Fruit fly (Drosophila melanogaster) whole organism, wandering third instar larva: ENCODE results near the gene CG34051.

Source experiments
- Abd-B ChIP-seq: fragments of >200 bp; optimal IDR thresholded peaks from 2 replicates; lab custom pipeline; 2017; ENCODE audit warnings: missing biosample characterization, missing genetic modification characterization
- CG32264 ChIP-seq: fragments of 200-800 bp; sonication (Bioruptor generic); optimal IDR thresholded peaks from 2 replicates; lab custom pipeline; 2016; ENCODE audit warnings: missing biosample characterization, missing genetic modification characterization
- CG9705 ChIP-seq: fragments of 200-800 bp; sonication (Bioruptor generic); optimal IDR thresholded peaks from 2 replicates; lab custom pipeline; 2018; ENCODE audit warnings: missing biosample characterization, mild to moderate bottlenecking, missing genetic modification characterization
- Dfd ChIP-seq: fragments of >200 bp; optimal IDR thresholded peaks from 2 replicates; lab custom pipeline; 2017; ENCODE audit warnings: missing biosample characterization, missing genetic modification characterization
- Dif ChIP-seq: fragments of 200-275, 200-300 bp; sonication (Bioruptor generic); optimal IDR thresholded peaks from 2 replicates; lab custom pipeline; 2018; ENCODE audit warnings: missing biosample characterization, missing genetic modification characterization; ENCODE audit not compliant: partially characterized antibody
- GATAd ChIP-seq: sonication (Bioruptor generic); optimal IDR thresholded peaks from 2 replicates; lab custom pipeline; 2016; ENCODE audit warnings: missing biosample characterization, missing genetic modification characterization
- HLH106 ChIP-seq: fragments of 200-800 bp; optimal IDR thresholded peaks from 3 replicates; lab custom pipeline; 2019; ENCODE audit warnings: missing biosample characterization, mild to moderate bottlenecking, missing genetic modification characterization, moderate library complexity
- Hnf4 ChIP-seq: fragments of 200-800 bp; sonication (Bioruptor generic); optimal IDR thresholded peaks from 2 replicates; lab custom pipeline; 2016; ENCODE audit warnings: missing biosample characterization, mild to moderate bottlenecking, missing genetic modification characterization
- Hr78 ChIP-seq: fragments of >200 bp; optimal IDR thresholded peaks from 2 replicates; lab custom pipeline; 2017; ENCODE audit warnings: missing biosample characterization, missing genetic modification characterization
- Hr83 ChIP-seq: fragments of 200-300 bp; sonication (Bioruptor generic); optimal IDR thresholded peaks from 2 replicates; lab custom pipeline; 2016; ENCODE audit warnings: missing biosample characterization, mild to moderate bottlenecking, missing genetic modification characterization, moderate library complexity; ENCODE audit not compliant: poor library complexity, severe bottlenecking
- Jra ChIP-seq: sonication (Bioruptor generic); optimal IDR thresholded peaks from 2 replicates; lab custom pipeline; 2016; ENCODE audit warnings: missing biosample characterization, missing genetic modification characterization
- Mio ChIP-seq: sonication (Bioruptor generic); optimal IDR thresholded peaks from 2 replicates; lab custom pipeline; 2016; ENCODE audit warnings: missing biosample characterization, missing genetic modification characterization
- Myc ChIP-seq: fragments of >200 bp; optimal IDR thresholded peaks from 2 replicates; lab custom pipeline; 2017
- N ChIP-seq: fragments of >200 bp; optimal IDR thresholded peaks from 2 replicates; lab custom pipeline; 2018; ENCODE audit warnings: missing biosample characterization, missing external identifiers, missing genetic modification characterization
- OdsH ChIP-seq: fragments of 200-800 bp; sonication (Bioruptor generic); optimal IDR thresholded peaks from 2 replicates; lab custom pipeline; 2016; ENCODE audit warnings: missing biosample characterization, mild to moderate bottlenecking, missing genetic modification characterization
- Vsx2 ChIP-seq: fragments of 200-300, 225-300 bp; sonication (Bioruptor generic); optimal IDR thresholded peaks from 2 replicates; lab custom pipeline; 2018; ENCODE audit warnings: missing biosample characterization, missing genetic modification characterization; ENCODE audit not compliant: partially characterized antibody
- brk ChIP-seq: fragments of 200-800 bp; sonication (Bioruptor generic); optimal IDR thresholded peaks from 2 replicates; lab custom pipeline; 2016; ENCODE audit warnings: missing biosample characterization, mild to moderate bottlenecking, missing genetic modification characterization
- dl ChIP-seq, 2 experiments: fragments of 175-275, 200-275 bp in 1 of 2; fragments of 200-275 bp in 1 of 2; sonication (Bioruptor generic); optimal IDR thresholded peaks; lab custom pipeline; 2018; ENCODE audit warnings: mild to moderate bottlenecking in 2 of 2, missing biosample characterization in 2 of 2, missing genetic modification characterization in 2 of 2, moderate library complexity in 2 of 2; ENCODE audit not compliant: partially characterized antibody in 2 of 2, insufficient read depth in 1 of 2
- ey ChIP-seq: fragments of 200-800 bp; sonication (Bioruptor generic); optimal IDR thresholded peaks from 2 replicates; lab custom pipeline; 2016; ENCODE audit warnings: missing biosample characterization, missing genetic modification characterization
- foxo ChIP-seq, 2 experiments: fragments of 200-800 bp; sonication (Bioruptor generic); optimal IDR thresholded peaks; 2 replicates in 1 of 2; 3 replicates in 1 of 2; lab custom pipeline; 2016 to 2017; ENCODE audit warnings: missing biosample characterization in 2 of 2, missing genetic modification characterization in 2 of 2
- fru ChIP-seq: fragments of 200-800 bp; sonication (Bioruptor generic); optimal IDR thresholded peaks from 3 replicates; lab custom pipeline; 2016; ENCODE audit warnings: missing biosample characterization, mild to moderate bottlenecking, missing genetic modification characterization
- h ChIP-seq: fragments of 200-800 bp; sonication (Bioruptor generic); optimal IDR thresholded peaks from 3 replicates; lab custom pipeline; 2016; ENCODE audit warnings: missing biosample characterization, mild to moderate bottlenecking, missing genetic modification characterization
- lola ChIP-seq: fragments of >200 bp; optimal IDR thresholded peaks from 2 replicates; lab custom pipeline; 2017; ENCODE audit warnings: missing biosample characterization, missing genetic modification characterization
- pan ChIP-seq: fragments of >200 bp; optimal IDR thresholded peaks from 2 replicates; lab custom pipeline; 2017
- psq ChIP-seq: fragments of 200-800 bp; sonication (Bioruptor generic); optimal IDR thresholded peaks from 3 replicates; lab custom pipeline; 2017; ENCODE audit warnings: missing biosample characterization, mild to moderate bottlenecking, missing genetic modification characterization, moderate library complexity
- rgr ChIP-seq: fragments of 200-800 bp; sonication (Bioruptor generic); optimal IDR thresholded peaks from 3 replicates; lab custom pipeline; 2016; ENCODE audit warnings: missing biosample characterization, mild to moderate bottlenecking, missing genetic modification characterization
- sage ChIP-seq: fragments of 200-800 bp; sonication (Bioruptor generic); optimal IDR thresholded peaks from 2 replicates; lab custom pipeline; 2016; ENCODE audit warnings: missing biosample characterization, mild to moderate bottlenecking, missing genetic modification characterization
- sv ChIP-seq: fragments of 200-800 bp; sonication (Bioruptor generic); optimal IDR thresholded peaks from 3 replicates; lab custom pipeline; 2016; ENCODE audit warnings: missing biosample characterization, missing genetic modification characterization
- woc ChIP-seq: sonication (Bioruptor generic); optimal IDR thresholded peaks from 2 replicates; lab custom pipeline; 2016; ENCODE audit warnings: missing biosample characterization, mild to moderate bottlenecking, missing genetic modification characterization

The CG34051 gene

dm6 chr2L:19989658-19990362 lies 29.0 kb upstream of the CG34051 start:
- TF ChIP-seq ey (GFP tag; lab: Kevin White, UChicago): no peak
- TF ChIP-seq Abd-B: no peak
- no peak for TF ChIP-seq Vsx2 (GFP tag; lab: Kevin White, UChicago)
- no peak for TF ChIP-seq Hr83 (GFP tag; lab: Kevin White, UChicago)
- no peak for TF ChIP-seq lola (GFP tag; lab: Kevin White, UChicago)
- no peak for TF ChIP-seq Jra (GFP tag; lab: Kevin White, UChicago)
- TF ChIP-seq N: no peak
- no peak for TF ChIP-seq Myc
- TF ChIP-seq Mio (GFP tag; lab: Kevin White, UChicago): no peak
- TF ChIP-seq sv: no peak
- TF ChIP-seq, all 38 proteins: peak for 0

- TF ChIP-seq Dfd (GFP tag; lab: Kevin White, UChicago): no peak
- TF ChIP-seq Myc: no peak
- no peak for TF ChIP-seq CG32264 (GFP tag; lab: Kevin White, UChicago)
- peak; percentile 6 for TF ChIP-seq h (GFP tag; lab: Kevin White, UChicago)
- TF ChIP-seq HLH106 (tag; lab: Kevin White, UChicago): no peak
- peak; percentile 42 for TF ChIP-seq Hr83 (GFP tag; lab: Kevin White, UChicago)
- no peak for TF ChIP-seq rgr
- no peak for TF ChIP-seq lola (GFP tag; lab: Kevin White, UChicago)
- TF ChIP-seq woc (GFP tag; lab: Kevin White, UChicago): no peak
Observed at dm6 chr2L:19987875-19988665, 27.2 kb upstream of the CG34051 start.

- TF ChIP-seq Hr78 (GFP tag; lab: Kevin White, UChicago) (no peak), foxo (GFP tag; optimal IDR thresholded peaks at IDR 0.05; lab: Kevin White, UChicago) (no peak), ey (GFP tag; lab: Kevin White, UChicago) (no peak), fru (GFP tag; lab: Kevin White, UChicago) (no peak), rgr (no peak), HLH106 (tag; lab: Kevin White, UChicago) (no peak), lola (GFP tag; lab: Kevin White, UChicago) (no peak), Dfd (GFP tag; lab: Kevin White, UChicago) (no peak), Hnf4 (no peak), CG9705 (GFP tag; lab: Kevin White, UChicago) (no peak), Vsx2 (GFP tag; lab: Kevin White, UChicago) (no peak), OdsH (no peak)
Observed at dm6 chr2L:19967390-19967789, 6.6 kb upstream of the CG34051 start, which contains the start of gene Hf. Hf (minus strand) TSS chr2L:19967685.

- no peak for TF ChIP-seq rgr
- TF ChIP-seq dl (GFP tag; optimal IDR thresholded peaks at IDR 0.05; lab: Kevin White, UChicago; ENCODE audit: insufficient read depth in 1 of 2, partially characterized antibody in 2 of 2): no peak
- no peak for TF ChIP-seq lola (GFP tag; lab: Kevin White, UChicago)
- no peak for TF ChIP-seq brk (GFP tag; lab: Kevin White, UChicago)
- no peak for TF ChIP-seq HLH106 (tag; lab: Kevin White, UChicago)
- no peak for TF ChIP-seq woc (GFP tag; lab: Kevin White, UChicago)
- TF ChIP-seq pan (lab: Kevin White, UChicago): no peak
- no peak for TF ChIP-seq CG9705 (GFP tag; lab: Kevin White, UChicago)
- no peak for TF ChIP-seq Dif (GFP tag; lab: Kevin White, UChicago)
- no peak for TF ChIP-seq psq
- TF ChIP-seq N: no peak
- TF ChIP-seq Hr78 (GFP tag; lab: Kevin White, UChicago): no peak
- no peak for TF ChIP-seq Hr83 (GFP tag; lab: Kevin White, UChicago)
- no peak for TF ChIP-seq fru (GFP tag; lab: Kevin White, UChicago)
- TF ChIP-seq sage (GFP tag; lab: Kevin White, UChicago): no peak
- TF ChIP-seq GATAd (GFP tag; lab: Kevin White, UChicago): no peak
Observed at dm6 chr2L:19966410-19966809, 5.6 kb upstream of the CG34051 start, which contains the start of gene OS9. OS9 (minus strand) TSS chr2L:19966510.
